Worm (Caenorhabditis elegans) whole organism, L1 larva: ENCODE results near the gene cpsf-1.
A peak's percentile ranks its signal among the peaks of the same experiment; 100 is the strongest.

Experiments used
- C16A3.4 ChIP-seq: fragments of 150-350 bp; optimal IDR thresholded peaks from 2 replicates; lab custom pipeline; 2014; ENCODE audit warnings: missing biosample characterization, missing genetic modification characterization
- Y116A8C.19 ChIP-seq: sonication (generic microtip); optimal IDR thresholded peaks from 2 replicates; lab custom pipeline; 2016; ENCODE audit warnings: missing compliant biosample characterization, missing genetic modification characterization, borderline replicate concordance
- alr-1 ChIP-seq: fragments of 200-800 bp; sonication (Bioruptor generic); optimal IDR thresholded peaks from 2 replicates; lab custom pipeline; 2018; ENCODE audit warnings: borderline replicate concordance, mild to moderate bottlenecking, missing genetic modification characterization, missing compliant biosample characterization
- aly-2 ChIP-seq: fragments of 150-350 bp; optimal IDR thresholded peaks from 2 replicates; lab custom pipeline; 2014; ENCODE audit warnings: missing biosample characterization, missing genetic modification characterization
- ama-1 ChIP-seq: fragments of 150-350 bp; optimal IDR thresholded peaks from 2 replicates; lab custom pipeline; 2014
- blmp-1 ChIP-seq: fragments of 150-350 bp; optimal IDR thresholded peaks from 2 replicates; lab custom pipeline; 2014; ENCODE audit warnings: missing biosample characterization, missing genetic modification characterization
- ceh-82 ChIP-seq, 3 experiments: fragments of 150-350 bp in 1 of 3; sonication (generic microtip) in 2 of 3; optimal IDR thresholded peaks; 2 replicates each; lab custom pipeline; 2014 to 2017; ENCODE audit warnings: missing biosample characterization in 3 of 3, missing genetic modification characterization in 3 of 3
- ceh-90 ChIP-seq: sonication (generic microtip); optimal IDR thresholded peaks from 2 replicates; lab custom pipeline; 2016; ENCODE audit warnings: missing genetic modification characterization, missing compliant biosample characterization
- dsc-1 ChIP-seq: sonication (generic microtip); optimal IDR thresholded peaks from 2 replicates; lab custom pipeline; 2016; ENCODE audit warnings: mild to moderate bottlenecking, missing genetic modification characterization, missing compliant biosample characterization
- efl-1 ChIP-seq, 4 experiments: fragments of 150-350 bp; optimal IDR thresholded peaks in 3 of 4; peaks in 1 of 4; 1 replicate in 1 of 4; 2 replicates in 3 of 4; lab custom pipeline; 2014; ENCODE audit warnings: missing biosample characterization in 2 of 4, missing genetic modification characterization in 2 of 4, missing genetic modification reagents in 2 of 4
- efl-3 ChIP-seq: fragments of 200-800 bp; sonication (Bioruptor generic); optimal IDR thresholded peaks from 2 replicates; lab custom pipeline; 2018; ENCODE audit warnings: mild to moderate bottlenecking, missing genetic modification characterization, missing compliant biosample characterization
- egl-27 ChIP-seq, 2 experiments: fragments of 150-350 bp in 1 of 2; sonication (generic microtip); optimal IDR thresholded peaks; 3 replicates each; lab custom pipeline; 2017 to 2018; ENCODE audit warnings: missing biosample characterization in 2 of 2, missing genetic modification characterization in 2 of 2, missing genetic modification reagents in 2 of 2
- ets-5 ChIP-seq: fragments of 200-800 bp; sonication (Bioruptor generic); IDR thresholded peaks from 2 replicates; pipeline ENCODE4 v1.3.6; 2022; ENCODE audit warnings: missing genetic modification characterization, missing compliant biosample characterization
- fkh-4 ChIP-seq: sonication (generic microtip); optimal IDR thresholded peaks from 2 replicates; lab custom pipeline; 2016; ENCODE audit warnings: missing compliant biosample characterization, missing genetic modification characterization, borderline replicate concordance
- fkh-8 ChIP-seq: sonication (generic microtip); optimal IDR thresholded peaks from 2 replicates; lab custom pipeline; 2016; ENCODE audit warnings: mild to moderate bottlenecking, missing genetic modification characterization, missing compliant biosample characterization
- grh-1 ChIP-seq: fragments of 200-800 bp; sonication (Bioruptor generic); IDR thresholded peaks from 2 replicates; pipeline ENCODE4 v1.3.6; 2022; ENCODE audit warnings: missing genetic modification reagents, missing genetic modification characterization, missing compliant biosample characterization
- isw-1 ChIP-seq: fragments of 200-800 bp; sonication (Bioruptor generic); IDR thresholded peaks from 2 replicates; pipeline ENCODE4 v1.3.6; 2022; ENCODE audit warnings: missing genetic modification characterization, missing compliant biosample characterization
- lin-14 ChIP-seq: fragments of 200-800 bp; sonication (Bioruptor generic); optimal IDR thresholded peaks from 2 replicates; lab custom pipeline; 2018; ENCODE audit warnings: mild to moderate bottlenecking, missing genetic modification characterization, moderate library complexity, missing compliant biosample characterization
- lin-35 ChIP-seq, 2 experiments: fragments of 150-350 bp; optimal IDR thresholded peaks; 2 replicates each; lab custom pipeline; 2014; ENCODE audit warnings: missing biosample characterization in 2 of 2, missing genetic modification characterization in 2 of 2, missing genetic modification reagents in 2 of 2
- lin-39 ChIP-seq: fragments of 150-350 bp; optimal IDR thresholded peaks from 2 replicates; lab custom pipeline; 2014; ENCODE audit warnings: missing biosample characterization, missing genetic modification reagents, missing genetic modification characterization
- lir-3 ChIP-seq: sonication (generic microtip); optimal IDR thresholded peaks from 2 replicates; lab custom pipeline; 2016; ENCODE audit warnings: mild to moderate bottlenecking, missing genetic modification characterization, moderate library complexity, missing compliant biosample characterization; ENCODE audit not compliant: poor library complexity
- mdl-1 ChIP-seq, 2 experiments: fragments of 150-350 bp; optimal IDR thresholded peaks; 2 replicates each; lab custom pipeline; 2014 to 2017; ENCODE audit warnings: missing biosample characterization in 2 of 2, missing genetic modification characterization in 2 of 2, inconsistent platforms in 1 of 2
- mef-2 ChIP-seq: fragments of 150-350 bp; optimal IDR thresholded peaks from 2 replicates; lab custom pipeline; 2014; ENCODE audit warnings: missing biosample characterization, missing genetic modification characterization
- mep-1 ChIP-seq: fragments of 150-350 bp; optimal IDR thresholded peaks from 2 replicates; lab custom pipeline; 2014; ENCODE audit warnings: missing biosample characterization, missing genetic modification characterization
- nhr-11 ChIP-seq: fragments of 150-350 bp; optimal IDR thresholded peaks from 2 replicates; lab custom pipeline; 2014; ENCODE audit warnings: missing biosample characterization, missing genetic modification characterization
- nhr-237 ChIP-seq: fragments of 150-350 bp; optimal IDR thresholded peaks from 2 replicates; lab custom pipeline; 2014; ENCODE audit warnings: missing biosample characterization, missing genetic modification characterization
- nhr-28 ChIP-seq: fragments of 150-350 bp; optimal IDR thresholded peaks from 2 replicates; lab custom pipeline; 2014; ENCODE audit warnings: missing biosample characterization, missing genetic modification characterization
- nhr-47 ChIP-seq: sonication (generic microtip); optimal IDR thresholded peaks from 2 replicates; lab custom pipeline; 2016; ENCODE audit warnings: mild to moderate bottlenecking, missing genetic modification characterization, moderate library complexity, missing compliant biosample characterization
- nhr-77 ChIP-seq: fragments of 150-350 bp; optimal IDR thresholded peaks from 2 replicates; lab custom pipeline; 2014; ENCODE audit warnings: missing biosample characterization, missing genetic modification characterization
- nhr-84 ChIP-seq: sonication (generic microtip); optimal IDR thresholded peaks from 2 replicates; lab custom pipeline; 2017; ENCODE audit warnings: missing biosample characterization, missing genetic modification characterization
- nhr-85 ChIP-seq: sonication (generic microtip); peaks from one replicate; lab custom pipeline; 2016; ENCODE audit warnings: missing genetic modification characterization, inconsistent platforms, missing compliant biosample characterization
- pag-3 ChIP-seq: sonication (generic microtip); optimal IDR thresholded peaks from 2 replicates; lab custom pipeline; 2017; ENCODE audit warnings: missing genetic modification characterization, mild to moderate bottlenecking, missing compliant biosample characterization, antibody characterized with exemption, borderline replicate concordance; ENCODE audit not compliant: insufficient read depth
- rnt-1 ChIP-seq: sonication (generic microtip); optimal IDR thresholded peaks from 2 replicates; lab custom pipeline; 2016; ENCODE audit warnings: mild to moderate bottlenecking, missing genetic modification characterization, moderate library complexity, missing compliant biosample characterization
- skn-1 ChIP-seq: fragments of 150-350 bp; optimal IDR thresholded peaks from 2 replicates; lab custom pipeline; 2014; ENCODE audit warnings: missing biosample characterization, missing genetic modification characterization
- snu-23 ChIP-seq: sonication (generic microtip); optimal IDR thresholded peaks from 2 replicates; lab custom pipeline; 2016; ENCODE audit warnings: missing genetic modification characterization, missing compliant biosample characterization
- sptf-1 ChIP-seq: fragments of 150-350 bp; optimal IDR thresholded peaks from 2 replicates; lab custom pipeline; 2014; ENCODE audit warnings: missing biosample characterization, missing genetic modification characterization
- sup-37 ChIP-seq: fragments of 200-800 bp; sonication (Bioruptor generic); optimal IDR thresholded peaks from 2 replicates; lab custom pipeline; 2018; ENCODE audit warnings: mild to moderate bottlenecking, missing genetic modification characterization, missing compliant biosample characterization
- tlp-1 ChIP-seq: fragments of 150-350 bp; optimal IDR thresholded peaks from 2 replicates; lab custom pipeline; 2014; ENCODE audit warnings: missing biosample characterization, missing genetic modification characterization
- unc-130 ChIP-seq: fragments of 150-350 bp; optimal IDR thresholded peaks from 2 replicates; lab custom pipeline; 2017; ENCODE audit warnings: missing biosample characterization, missing genetic modification characterization, inconsistent platforms
- unc-62 ChIP-seq: fragments of 150-350 bp; optimal IDR thresholded peaks from 2 replicates; lab custom pipeline; 2014; ENCODE audit warnings: missing biosample characterization, missing genetic modification reagents, missing genetic modification characterization
- unc-86 ChIP-seq: sonication (generic microtip); optimal IDR thresholded peaks from 2 replicates; lab custom pipeline; 2016; ENCODE audit warnings: missing genetic modification characterization, missing compliant biosample characterization
- unc-98 ChIP-seq: fragments of 200-800 bp; sonication (Bioruptor generic); IDR thresholded peaks from 2 replicates; pipeline ENCODE4 v1.3.6; 2022; ENCODE audit warnings: missing genetic modification characterization, missing compliant biosample characterization
- xbp-1 ChIP-seq: sonication (generic microtip); optimal IDR thresholded peaks from 2 replicates; lab custom pipeline; 2016; ENCODE audit warnings: missing genetic modification characterization, missing compliant biosample characterization
- zag-1 ChIP-seq: fragments of 150-350 bp; optimal IDR thresholded peaks from 2 replicates; lab custom pipeline; 2014; ENCODE audit warnings: missing biosample characterization, missing genetic modification characterization
- zip-4 ChIP-seq: fragments of 200-800 bp; sonication (Bioruptor generic); optimal IDR thresholded peaks from 2 replicates; lab custom pipeline; 2018; ENCODE audit warnings: mild to moderate bottlenecking, missing genetic modification characterization, moderate library complexity, missing compliant biosample characterization
- ztf-4 ChIP-seq: fragments of 150-350 bp; optimal IDR thresholded peaks from 2 replicates; lab custom pipeline; 2014; ENCODE audit warnings: missing biosample characterization, missing genetic modification characterization

The cpsf-1 gene

ce11 chrIV:2065895-2066294, 33.1 kb upstream of the cpsf-1 start, which contains the start of gene arrd-26:
arrd-26 (plus strand) TSS chrIV:2066195.
- no peak for TF ChIP-seq nhr-77
- TF ChIP-seq efl-1 (optimal IDR thresholded peaks at IDR 0.05; lab: Kevin White, UChicago): no peak
- peak in 1 of 2 experiments; percentile 85 for TF ChIP-seq efl-1 (GFP tag; optimal IDR thresholded peaks at IDR 0.05 in 1 of 2; lab: Kevin White, UChicago)
- peak; percentile 34 for TF ChIP-seq lin-14 (GFP tag; lab: Kevin White, UChicago)
- TF ChIP-seq, all 84 proteins: peak for 2

DNA sequence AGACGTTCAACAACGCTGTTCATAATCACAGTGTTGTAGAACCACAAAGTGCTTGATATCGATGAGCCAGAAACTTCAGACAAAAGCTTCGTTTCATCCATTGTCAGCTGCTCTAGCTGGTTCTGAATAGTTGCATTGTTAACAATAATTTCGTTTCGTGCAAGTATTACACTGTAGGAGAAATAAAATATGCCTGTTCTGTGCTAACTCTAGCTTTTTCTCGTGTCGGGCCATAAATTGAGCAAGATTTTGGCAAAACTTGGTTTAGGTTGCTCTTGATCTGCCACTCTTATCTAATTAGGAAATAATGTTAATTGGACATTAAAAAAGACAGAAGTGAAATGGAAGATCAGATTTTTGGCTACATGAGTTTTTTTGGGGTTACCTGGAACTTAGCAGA, 26.2 kb upstream of the cpsf-1 start, which contains the start of gene R05C11.2:
Gene R05C11.2 (minus strand): TSS at position 101 of the 400 bp plus-strand sequence.
- TF ChIP-seq skn-1: no peak
- no peak for TF ChIP-seq tlp-1
- TF ChIP-seq nhr-47 (tag; lab: Kevin White, UChicago): no peak
- no peak for TF ChIP-seq ceh-82 (tag; optimal IDR thresholded peaks at IDR 0.05; lab: Kevin White, UChicago)
- no peak for TF ChIP-seq efl-1 (optimal IDR thresholded peaks at IDR 0.05; lab: Kevin White, UChicago)
- peak in 1 of 2 experiments; percentile 88 for TF ChIP-seq efl-1 (GFP tag; optimal IDR thresholded peaks at IDR 0.05 in 1 of 2; lab: Kevin White, UChicago)

DNA sequence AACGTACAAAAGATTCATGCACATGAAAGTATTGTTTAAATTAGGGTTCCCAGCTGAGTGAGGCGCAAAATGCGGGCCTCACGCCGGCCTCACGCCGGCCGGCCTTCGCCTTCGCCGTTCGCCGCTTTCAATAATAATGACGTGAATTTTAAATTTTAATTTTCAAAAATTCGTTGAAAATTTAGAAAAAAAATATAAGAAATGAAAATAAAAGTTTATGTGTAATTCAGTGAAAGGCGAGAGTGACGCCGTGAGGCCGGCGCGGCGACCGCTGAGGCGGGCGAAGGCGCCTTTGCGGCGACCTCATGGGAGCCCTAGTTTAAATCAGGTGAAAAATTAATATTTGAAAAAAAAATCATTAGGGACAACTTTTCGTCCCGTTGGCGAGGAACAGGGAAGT, 24.7 kb upstream of the cpsf-1 start:
- TF ChIP-seq blmp-1 (tag; lab: Kevin White, UChicago): no peak
- TF ChIP-seq efl-3: no peak
- TF ChIP-seq zag-1 (tag; lab: Kevin White, UChicago): no peak
- TF ChIP-seq mep-1 (tag; lab: Kevin White, UChicago): no peak
- TF ChIP-seq ets-5: no peak
- TF ChIP-seq ama-1 (lab: Kevin White, UChicago): no peak
- no peak for TF ChIP-seq aly-2 (tag; lab: Kevin White, UChicago)
- TF ChIP-seq alr-1 (tag; lab: Kevin White, UChicago): no peak
- TF ChIP-seq unc-98 (GFP tag; lab: Robert Waterston, UW): no peak

ce11 chrIV:2053591-2053990, 20.8 kb upstream of the cpsf-1 start:
- no peak for TF ChIP-seq grh-1 (GFP tag; lab: Robert Waterston, UW)
- TF ChIP-seq zip-4 (GFP tag; lab: Kevin White, UChicago): no peak
- TF ChIP-seq mdl-1 (tag; optimal IDR thresholded peaks at IDR 0.05; lab: Kevin White, UChicago): no peak
- no peak for TF ChIP-seq sup-37 (GFP tag; lab: Kevin White, UChicago)
- no peak for TF ChIP-seq nhr-28 (tag; lab: Kevin White, UChicago)
- TF ChIP-seq nhr-85 (tag; lab: Kevin White, UChicago): no peak
- TF ChIP-seq unc-98 (GFP tag; lab: Robert Waterston, UW): no peak
- no peak for TF ChIP-seq efl-3
- no peak for TF ChIP-seq fkh-4 (tag; lab: Kevin White, UChicago)
- no peak for TF ChIP-seq lin-39 (tag; lab: Kevin White, UChicago)
- peak in 1 of 2 experiments; percentile 23 for TF ChIP-seq lin-35 (GFP tag; optimal IDR thresholded peaks at IDR 0.05; lab: Kevin White, UChicago)
- peak; percentile 10; the same call in 1 of the 2 replicates for TF ChIP-seq isw-1 (GFP tag; lab: Robert Waterston, UW)
- TF ChIP-seq fkh-8 (tag; lab: Kevin White, UChicago): no peak
- TF ChIP-seq aly-2 (tag; lab: Kevin White, UChicago): no peak
- peak; percentile 89 for TF ChIP-seq lin-14 (GFP tag; lab: Kevin White, UChicago)
- no peak for TF ChIP-seq dsc-1 (tag; lab: Kevin White, UChicago)
- no peak for TF ChIP-seq ceh-90 (tag; lab: Kevin White, UChicago)
- no peak for TF ChIP-seq Y116A8C.19
- no peak for TF ChIP-seq sptf-1
- TF ChIP-seq unc-86 (tag; lab: Kevin White, UChicago): no peak
- no peak for TF ChIP-seq ztf-4 (tag; lab: Kevin White, UChicago)
- TF ChIP-seq nhr-84 (tag; lab: Kevin White, UChicago): no peak
- TF ChIP-seq unc-62 (GFP tag; lab: Kevin White, UChicago): no peak
- TF ChIP-seq xbp-1 (tag; lab: Kevin White, UChicago): no peak
- TF ChIP-seq rnt-1 (tag; lab: Kevin White, UChicago): peak; percentile 55
- TF ChIP-seq nhr-11 (tag; lab: Kevin White, UChicago): no peak
- no peak for TF ChIP-seq nhr-237 (tag; lab: Kevin White, UChicago)
- no peak for TF ChIP-seq C16A3.4
- TF ChIP-seq snu-23 (GFP tag; lab: Kevin White, UChicago): peak; percentile 32
- no peak for TF ChIP-seq lir-3 (tag; lab: Kevin White, UChicago)
- peak in 1 of 3 experiments; percentile 24 for TF ChIP-seq ceh-82 (tag; optimal IDR thresholded peaks at IDR 0.05; lab: Kevin White, UChicago)
- TF ChIP-seq nhr-47 (tag; lab: Kevin White, UChicago): peak; percentile 47
- TF ChIP-seq egl-27 (tag; optimal IDR thresholded peaks at IDR 0.05; lab: Kevin White, UChicago): no peak
- TF ChIP-seq pag-3 (tag; lab: Kevin White, UChicago): no peak
- no peak for TF ChIP-seq unc-130 (tag; lab: Kevin White, UChicago)
- TF ChIP-seq mef-2 (tag; lab: Kevin White, UChicago): no peak
